Worm (Caenorhabditis elegans) whole organism, L3 larva: Measurements from ENCODE around the gene ergo-1.

Experiments
- ZK546.5 ChIP-seq: sonication (generic microtip); optimal IDR thresholded peaks from 2 replicates; lab custom pipeline; 2017; ENCODE audit warnings: missing biosample characterization, missing genetic modification characterization
- aly-2 ChIP-seq: fragments of 150-350 bp; optimal IDR thresholded peaks from 2 replicates; lab custom pipeline; 2014; ENCODE audit warnings: missing biosample characterization, missing genetic modification characterization
- ceh-16 ChIP-seq: sonication (generic microtip); optimal IDR thresholded peaks from 2 replicates; lab custom pipeline; 2017; ENCODE audit warnings: missing biosample characterization, missing genetic modification characterization
- ceh-28 ChIP-seq: fragments of 150-350 bp; optimal IDR thresholded peaks from 2 replicates; lab custom pipeline; 2014; ENCODE audit warnings: missing biosample characterization, missing genetic modification reagents, missing genetic modification characterization
- ceh-9 ChIP-seq: sonication (generic microtip); optimal IDR thresholded peaks from 2 replicates; lab custom pipeline; 2018; ENCODE audit warnings: missing biosample characterization, missing genetic modification characterization
- egl-5 ChIP-seq: fragments of 150-350 bp; optimal IDR thresholded peaks from 2 replicates; lab custom pipeline; 2017; ENCODE audit warnings: missing biosample characterization, missing genetic modification reagents, missing genetic modification characterization, inconsistent platforms
- elt-2 ChIP-seq: sonication (generic microtip); optimal IDR thresholded peaks from 2 replicates; lab custom pipeline; 2016; ENCODE audit warnings: missing genetic modification reagents, mild to moderate bottlenecking, missing genetic modification characterization, missing compliant biosample characterization
- elt-3 ChIP-seq, 3 experiments: fragments of 150-350 bp in 1 of 3; sonication (generic microtip) in 2 of 3; optimal IDR thresholded peaks; 2 replicates in 2 of 3; 4 replicates in 1 of 3; lab custom pipeline; 2014 to 2017; ENCODE audit warnings: missing biosample characterization in 3 of 3, missing genetic modification characterization in 3 of 3
- eor-1 ChIP-seq, 2 experiments: fragments of 150-350 bp; optimal IDR thresholded peaks; 2 replicates each; lab custom pipeline; 2014 to 2018; ENCODE audit warnings: missing biosample characterization in 2 of 2, missing genetic modification characterization in 2 of 2
- fkh-10 ChIP-seq: sonication (generic microtip); optimal IDR thresholded peaks from 2 replicates; lab custom pipeline; 2017; ENCODE audit warnings: missing biosample characterization, missing genetic modification reagents, missing genetic modification characterization
- fkh-2 ChIP-seq: fragments of 150-350 bp; optimal IDR thresholded peaks from 2 replicates; lab custom pipeline; 2014; ENCODE audit warnings: missing biosample characterization, missing genetic modification reagents, missing genetic modification characterization
- fos-1 ChIP-seq: fragments of 150-350 bp; optimal IDR thresholded peaks from 2 replicates; lab custom pipeline; 2014; ENCODE audit warnings: missing biosample characterization, missing genetic modification characterization
- hmg-11 ChIP-seq: sonication (generic microtip); optimal IDR thresholded peaks from 2 replicates; lab custom pipeline; 2016; ENCODE audit warnings: missing genetic modification characterization, missing compliant biosample characterization
- jun-1 ChIP-seq: fragments of 150-350 bp; optimal IDR thresholded peaks from 2 replicates; lab custom pipeline; 2014; ENCODE audit warnings: missing biosample characterization, missing genetic modification reagents, missing genetic modification characterization
- lin-15B ChIP-seq: fragments of 150-350 bp; optimal IDR thresholded peaks from 2 replicates; lab custom pipeline; 2014; ENCODE audit warnings: missing biosample characterization, missing genetic modification characterization
- lin-39 ChIP-seq: fragments of 150-350 bp; optimal IDR thresholded peaks from 2 replicates; lab custom pipeline; 2018; ENCODE audit warnings: missing biosample characterization, missing genetic modification reagents, missing genetic modification characterization
- mdl-1 ChIP-seq: fragments of 150-350 bp; optimal IDR thresholded peaks from 2 replicates; lab custom pipeline; 2014; ENCODE audit warnings: missing biosample characterization, missing genetic modification characterization
- mml-1 ChIP-seq: fragments of 150-350 bp; sonication (generic microtip); optimal IDR thresholded peaks from 3 replicates; lab custom pipeline; 2014; ENCODE audit warnings: missing biosample characterization, missing genetic modification characterization
- nfya-1 ChIP-seq: sonication (generic microtip); optimal IDR thresholded peaks from 2 replicates; lab custom pipeline; 2017; ENCODE audit warnings: missing genetic modification characterization, mild to moderate bottlenecking, missing compliant biosample characterization, antibody characterized with exemption, moderate library complexity; ENCODE audit not compliant: insufficient read depth
- nhr-12 ChIP-seq: fragments of 150-350 bp; optimal IDR thresholded peaks from 2 replicates; lab custom pipeline; 2014; ENCODE audit warnings: missing biosample characterization, missing genetic modification characterization
- nhr-23 ChIP-seq: fragments of 150-350 bp; optimal IDR thresholded peaks from 2 replicates; lab custom pipeline; 2014; ENCODE audit warnings: missing biosample characterization, missing genetic modification reagents, missing genetic modification characterization
- nhr-237 ChIP-seq: fragments of 150-350 bp; optimal IDR thresholded peaks from 2 replicates; lab custom pipeline; 2014; ENCODE audit warnings: missing biosample characterization, missing genetic modification characterization
- nhr-28 ChIP-seq: fragments of 150-350 bp; optimal IDR thresholded peaks from 2 replicates; lab custom pipeline; 2014; ENCODE audit warnings: missing biosample characterization, missing genetic modification characterization
- nhr-43 ChIP-seq: sonication (generic microtip); optimal IDR thresholded peaks from 2 replicates; lab custom pipeline; 2016; ENCODE audit warnings: mild to moderate bottlenecking, missing genetic modification characterization, missing compliant biosample characterization; ENCODE audit not compliant: poor library complexity, severe bottlenecking
- nhr-67 ChIP-seq: fragments of 150-350 bp; optimal IDR thresholded peaks from 2 replicates; lab custom pipeline; 2014; ENCODE audit warnings: missing biosample characterization, missing genetic modification characterization
- nhr-76 ChIP-seq: fragments of 150-350 bp; sonication (generic microtip); optimal IDR thresholded peaks from 5 replicates; lab custom pipeline; 2014; ENCODE audit warnings: missing biosample characterization, missing genetic modification characterization
- pha-4 ChIP-seq: fragments of 150-350 bp; optimal IDR thresholded peaks from 2 replicates; lab custom pipeline; 2014; ENCODE audit warnings: missing biosample characterization, missing genetic modification reagents, missing genetic modification characterization
- pqm-1 ChIP-seq: fragments of 150-350 bp; optimal IDR thresholded peaks from 2 replicates; lab custom pipeline; 2017; ENCODE audit warnings: missing biosample characterization, missing genetic modification characterization, inconsistent platforms
- sea-2 ChIP-seq: fragments of 150-350 bp; sonication (generic microtip); optimal IDR thresholded peaks from 4 replicates; lab custom pipeline; 2014; ENCODE audit warnings: missing biosample characterization, missing genetic modification reagents, missing genetic modification characterization
- skn-1 ChIP-seq: fragments of 150-350 bp; optimal IDR thresholded peaks from 2 replicates; lab custom pipeline; 2014; ENCODE audit warnings: missing biosample characterization, missing genetic modification characterization
- snpc-4 ChIP-seq: fragments of 150-350 bp; optimal IDR thresholded peaks from 2 replicates; lab custom pipeline; 2014; ENCODE audit warnings: missing biosample characterization, missing genetic modification characterization
- tbx-2 ChIP-seq: sonication (generic microtip); optimal IDR thresholded peaks from 2 replicates; lab custom pipeline; 2016; ENCODE audit warnings: mild to moderate bottlenecking, missing genetic modification characterization, missing compliant biosample characterization
- unc-39 ChIP-seq: sonication (generic microtip); optimal IDR thresholded peaks from 4 replicates; lab custom pipeline; 2017; ENCODE audit warnings: missing biosample characterization, missing genetic modification characterization
- zag-1 ChIP-seq: fragments of 150-350 bp; optimal IDR thresholded peaks from 2 replicates; lab custom pipeline; 2014; ENCODE audit warnings: missing biosample characterization, missing genetic modification characterization
- ztf-4 ChIP-seq: fragments of 150-350 bp; optimal IDR thresholded peaks from 2 replicates; lab custom pipeline; 2014; ENCODE audit warnings: missing biosample characterization, missing genetic modification characterization

The ergo-1 gene

ce11 chrV:1008503-1008902 is at the start of gene ergo-1:
Gene ergo-1 (plus strand): TSS chrV:1008803.
- TF ChIP-seq hmg-11 (tag; lab: Kevin White, UChicago) (no peak), ceh-16 (tag; lab: Kevin White, UChicago) (no peak), ceh-28 (no peak), nfya-1 (tag; lab: Kevin White, UChicago) (no peak), nhr-237 (tag; lab: Kevin White, UChicago) (no peak), elt-3 (tag; optimal IDR thresholded peaks at IDR 0.05; lab: Kevin White, UChicago) (no peak), egl-5 (no peak), fkh-2 (tag; lab: Kevin White, UChicago) (no peak), nhr-12 (no peak), elt-2 (tag; lab: Kevin White, UChicago) (no peak), nhr-67 (tag; lab: Kevin White, UChicago) (no peak), pha-4 (tag; lab: Kevin White, UChicago) (no peak), skn-1 (tag; lab: Kevin White, UChicago) (no peak), nhr-23 (tag; lab: Kevin White, UChicago) (no peak), sea-2 (GFP tag; lab: Kevin White, UChicago) (no peak), pqm-1 (tag; lab: Kevin White, UChicago) (no peak), ZK546.5 (tag; lab: Kevin White, UChicago) (no peak), nhr-43 (tag; lab: Kevin White, UChicago) (no peak)

- TF ChIP-seq eor-1 (tag; optimal IDR thresholded peaks at IDR 0.05; lab: Kevin White, UChicago): no peak
- TF ChIP-seq fkh-10: no peak
- no peak for TF ChIP-seq ceh-16 (tag; lab: Kevin White, UChicago)
- peak; percentile 49 for TF ChIP-seq hmg-11 (tag; lab: Kevin White, UChicago)
- TF ChIP-seq tbx-2 (tag; lab: Kevin White, UChicago): no peak
- no peak for TF ChIP-seq fkh-2 (tag; lab: Kevin White, UChicago)
- no peak for TF ChIP-seq zag-1
- TF ChIP-seq snpc-4 (tag; lab: Kevin White, UChicago): no peak
- no peak for TF ChIP-seq nhr-28 (tag; lab: Kevin White, UChicago)
- peak; percentile 41 for TF ChIP-seq nhr-23 (tag; lab: Kevin White, UChicago)
- TF ChIP-seq nfya-1 (tag; lab: Kevin White, UChicago): peak; percentile 91
- peak; percentile 50 for TF ChIP-seq egl-5
- TF ChIP-seq lin-15B (tag; lab: Kevin White, UChicago): peak; percentile 53
- TF ChIP-seq elt-2 (tag; lab: Kevin White, UChicago): no peak
- TF ChIP-seq ztf-4 (tag; lab: Kevin White, UChicago): no peak
- peak; percentile 49 for TF ChIP-seq lin-39 (tag; lab: Kevin White, UChicago)
- TF ChIP-seq ceh-28: no peak
- no peak for TF ChIP-seq fos-1
- TF ChIP-seq nhr-43 (tag; lab: Kevin White, UChicago): no peak
- no peak for TF ChIP-seq nhr-76 (tag; lab: Kevin White, UChicago)
- no peak for TF ChIP-seq mml-1 (tag; lab: Kevin White, UChicago)
- TF ChIP-seq pha-4 (tag; lab: Kevin White, UChicago): peak; percentile 71
- no peak for TF ChIP-seq mdl-1 (tag; lab: Kevin White, UChicago)
These were observed 43.8 kb upstream of the ergo-1 start, which contains the start of gene sqv-6 for ce11 chrV:964739-965283. Gene sqv-6 (minus strand): TSS chrV:964789.

ce11 chrV:966164-966563 is 42.4 kb upstream of the ergo-1 start:
- TF ChIP-seq ceh-9: peak; percentile 55
- peak; percentile 52 for TF ChIP-seq nfya-1 (tag; lab: Kevin White, UChicago)
- TF ChIP-seq unc-39 (tag; lab: Kevin White, UChicago): no peak
- TF ChIP-seq jun-1 (tag; lab: Kevin White, UChicago): no peak
- no peak for TF ChIP-seq aly-2 (tag; lab: Kevin White, UChicago)
- TF ChIP-seq hmg-11 (tag; lab: Kevin White, UChicago): peak; percentile 49
- TF ChIP-seq nhr-67 (tag; lab: Kevin White, UChicago): no peak
- peak; percentile 91 for TF ChIP-seq fkh-10
- peak; percentile 21 for TF ChIP-seq lin-39 (tag; lab: Kevin White, UChicago)
